Worm (Caenorhabditis elegans): ENCODE results near the gene F13B12.6.

The F13B12.6 gene

DNA sequence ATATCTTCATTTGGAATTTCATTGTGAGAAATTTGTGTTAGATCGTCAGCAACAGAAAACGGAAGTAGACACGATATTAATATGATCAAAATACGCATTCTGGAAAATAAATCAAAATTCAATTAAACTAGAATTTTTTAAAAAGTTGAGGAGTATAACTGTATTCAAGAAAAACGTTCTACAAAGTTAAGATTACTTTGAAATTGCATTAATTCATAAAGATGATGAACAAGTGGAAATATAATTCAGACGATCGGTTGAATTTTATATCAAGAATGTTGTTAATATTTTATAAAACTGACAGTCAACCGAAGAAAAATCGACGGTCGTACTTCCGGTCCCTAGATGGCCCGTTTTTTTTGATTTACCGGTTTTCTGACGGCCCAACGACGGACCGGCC is 35.3 kb upstream of the F13B12.6 start, which contains the start of gene F01D4.8:
Gene F01D4.8 (minus strand): TSS at position 101 of the 400 bp plus-strand sequence.
- TF ChIP-seq nfya-1 (tag; optimal IDR thresholded peaks at IDR 0.05; ENCODE audit: borderline replicate concordance, insufficient read depth) (no peak), ceh-58 (GFP tag; IDR thresholded peaks at IDR 0.05) (no peak), hmg-1.2 (GFP tag; IDR thresholded peaks at IDR 0.05) (no peak), F33H1.4 (GFP tag; IDR thresholded peaks at IDR 0.05) (no peak), pha-4 (tag; optimal IDR thresholded peaks at IDR 0.05) (no peak), F10E7.11 (tag; optimal IDR thresholded peaks at IDR 0.05) (no peak), B0035.1 (tag; optimal IDR thresholded peaks at IDR 0.05) (no peak), unc-62 (GFP tag; optimal IDR thresholded peaks at IDR 0.05) (no peak), C17E4.6 (GFP tag; IDR thresholded peaks at IDR 0.05) (no peak), T07F8.4 (tag; optimal IDR thresholded peaks at IDR 0.05) (no peak), efl-1 (GFP tag; optimal IDR thresholded peaks at IDR 0.05) (no peak), Y95B8A.8 (GFP tag; IDR thresholded peaks at IDR 0.05) (no peak), Y67H2A.10 (GFP tag; conservative IDR thresholded peaks at IDR 0.05) (no peak), bed-1 (GFP tag; IDR thresholded peaks at IDR 0.05) (no peak), F23B12.7 (tag; optimal IDR thresholded peaks at IDR 0.05; ENCODE audit: insufficient read depth) (no peak), mcd-1 (GFP tag; IDR thresholded peaks at IDR 0.05) (no peak), ztf-18 (tag; optimal IDR thresholded peaks at IDR 0.05) (no peak), snpc-3.4 (tag; optimal IDR thresholded peaks at IDR 0.05) (no peak)

DNA sequence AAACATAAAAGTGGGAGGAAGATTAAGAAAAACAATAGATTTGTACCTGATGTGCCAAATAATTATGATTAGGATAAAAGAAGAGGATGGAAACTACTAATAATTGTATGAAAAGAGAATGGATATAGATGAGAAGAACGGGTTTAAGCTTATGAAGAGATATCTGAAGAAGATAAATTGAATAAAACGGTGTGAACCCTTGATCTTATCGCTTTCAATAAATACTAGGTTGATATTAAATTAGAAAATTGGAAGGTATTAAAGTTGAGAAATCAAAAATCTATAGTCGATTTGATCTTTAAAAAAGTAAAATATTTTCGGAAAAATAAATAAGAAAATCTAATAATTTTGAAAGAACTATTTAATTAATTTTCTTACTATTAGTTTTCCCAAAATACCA is 32.1 kb upstream of the F13B12.6 start, which contains the start of gene F13B12.4:
Gene F13B12.4 (minus strand): TSS at position 101 of the 400 bp plus-strand sequence.
- TF ChIP-seq nfyb-1 (GFP tag; IDR thresholded peaks at IDR 0.05) (no peak), hrde-1 (tag; optimal IDR thresholded peaks at IDR 0.05; ENCODE audit: borderline replicate concordance) (no peak), snpc-4 (GFP tag; optimal IDR thresholded peaks at IDR 0.05) (no peak), snpc-4 (tag; optimal IDR thresholded peaks at IDR 0.05) (no peak), K11D2.4 (GFP tag; IDR thresholded peaks at IDR 0.05) (no peak), ceh-91 (GFP tag; IDR thresholded peaks at IDR 0.05) (no peak), rec-8 (tag; optimal IDR thresholded peaks at IDR 0.05) (no peak), F39B2.1 (GFP tag; IDR thresholded peaks at IDR 0.05) (no peak), B0336.3 (GFP tag; IDR thresholded peaks at IDR 0.05) (no peak), sptf-2 (GFP tag; optimal IDR thresholded peaks at IDR 0.05) (no peak), somi-1 (GFP tag; optimal IDR thresholded peaks at IDR 0.05) (no peak), F57C9.4 (tag; optimal IDR thresholded peaks at IDR 0.05) (no peak), T26A5.8 (tag; optimal IDR thresholded peaks at IDR 0.05) (no peak), unc-62 (GFP tag; optimal IDR thresholded peaks at IDR 0.05) (no peak), ama-1 (optimal IDR thresholded peaks at IDR 0.05) (no peak), ama-1 (GFP tag; optimal IDR thresholded peaks at IDR 0.05) (no peak), B0035.1 (tag; optimal IDR thresholded peaks at IDR 0.05) (no peak), dox-1 (GFP tag; IDR thresholded peaks at IDR 0.05) (no peak), rpc-1 (optimal IDR thresholded peaks at IDR 0.05) (no peak), rpc-1 (tag; optimal IDR thresholded peaks at IDR 0.05) (no peak), ccch-3 (GFP tag; optimal IDR thresholded peaks at IDR 0.05) (no peak), ztf-3 (GFP tag; optimal IDR thresholded peaks at IDR 0.05) (no peak)

DNA sequence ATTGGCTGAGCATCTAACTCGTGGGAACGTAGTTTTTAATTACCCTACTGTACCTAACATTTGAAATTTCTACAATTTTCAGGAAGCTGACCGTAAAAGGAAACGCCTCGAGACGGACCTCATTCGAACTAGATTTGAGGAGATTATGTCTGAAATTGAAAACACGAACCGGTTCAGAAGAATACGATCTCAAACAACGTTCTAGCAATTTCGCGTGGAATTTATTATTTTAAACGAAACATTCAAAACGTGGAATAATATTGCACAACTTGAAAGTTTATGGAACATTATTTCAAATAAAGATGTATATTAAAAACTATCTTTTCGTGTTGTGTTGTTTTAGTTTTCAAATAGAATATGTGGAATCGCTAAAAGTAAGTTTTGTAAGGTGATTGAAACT is 25.8 kb upstream of the F13B12.6 start, which contains the start of gene F13B12.7:
Gene F13B12.7 (plus strand): TSS at position 301 of the 400 bp plus-strand sequence.
- no peak for TF ChIP-seq ceh-79 (tag; optimal IDR thresholded peaks at IDR 0.05)
- TF ChIP-seq let-526 (GFP tag; IDR thresholded peaks at IDR 0.05): no peak
- no peak for TF ChIP-seq mel-28 (tag; optimal IDR thresholded peaks at IDR 0.05; ENCODE audit: borderline replicate concordance)
- TF ChIP-seq pha-4 (tag; optimal IDR thresholded peaks at IDR 0.05): no peak
- TF ChIP-seq nfya-2 (GFP tag; IDR thresholded peaks at IDR 0.05): no peak
- no peak for TF ChIP-seq lin-26 (GFP tag; IDR thresholded peaks at IDR 0.05)
- TF ChIP-seq Y67H2A.10 (GFP tag; conservative IDR thresholded peaks at IDR 0.05): no peak
- TF ChIP-seq sptf-2 (GFP tag; optimal IDR thresholded peaks at IDR 0.05): no peak
- TF ChIP-seq repo-1 (tag; optimal IDR thresholded peaks at IDR 0.05): no peak
- TF ChIP-seq mcd-1 (GFP tag; IDR thresholded peaks at IDR 0.05): no peak
- no peak for TF ChIP-seq xnd-1 (tag; optimal IDR thresholded peaks at IDR 0.05)

Data from whole organism, young adult.